Fruit fly (Drosophila melanogaster): ENCODE data around the gene Eip74EF.

Eip74EF gene

dm6 chr3L:17619209-17619705 is at the start of gene Eip74EF:
Gene Eip74EF, minus strand, starts transcription at chr3L:17619325.
- no peak for TF ChIP-seq CG8478 (optimal IDR thresholded peaks at IDR 0.05)
- TF ChIP-seq CTCF (optimal IDR thresholded peaks at IDR 0.05), result no peak

- TF ChIP-seq CTCF (optimal IDR thresholded peaks at IDR 0.05) (no peak), CG8478 (optimal IDR thresholded peaks at IDR 0.05) (no peak)
Measured at dm6 chr3L:17668386-17668944, 49.3 kb upstream of the Eip74EF start.

- TF ChIP-seq CG8478 (optimal IDR thresholded peaks at IDR 0.05) (no peak), CTCF (optimal IDR thresholded peaks at IDR 0.05) (no peak)
Measured at dm6 chr3L:17667642-17668362, 48.7 kb upstream of the Eip74EF start.

DNA sequence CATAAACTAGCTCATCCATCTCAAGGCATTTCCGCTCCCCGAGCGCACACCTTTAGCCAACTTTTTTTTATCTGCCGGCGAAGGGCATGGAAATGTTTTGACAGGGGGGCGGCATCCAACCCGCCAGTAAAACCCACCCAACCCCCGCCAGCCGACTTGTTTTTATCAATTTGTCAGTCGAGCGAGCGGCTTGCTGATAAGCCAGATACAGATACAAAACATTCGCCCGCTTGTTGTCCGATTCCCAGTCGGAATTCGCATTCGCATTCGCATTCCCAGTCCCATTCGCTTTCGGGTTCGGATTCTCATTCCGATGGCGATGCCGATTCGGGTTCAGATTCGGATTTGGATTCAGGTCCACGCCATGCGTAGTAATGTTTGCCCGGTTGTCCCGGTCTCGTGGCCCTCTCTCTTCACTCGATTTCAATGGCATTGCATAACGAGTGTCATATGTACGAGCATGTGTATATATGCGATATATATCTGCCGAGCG is 46.0 kb upstream of the Eip74EF start:
- TF ChIP-seq CTCF (optimal IDR thresholded peaks at IDR 0.05) (no peak), CG8478 (optimal IDR thresholded peaks at IDR 0.05) (no peak)

dm6 chr3L:17663647-17664046 is 44.5 kb upstream of the Eip74EF start:
- TF ChIP-seq CG8478 (optimal IDR thresholded peaks at IDR 0.05) (no peak), CTCF (optimal IDR thresholded peaks at IDR 0.05) (no peak)

dm6 chr3L:17659268-17659589 is 40.1 kb upstream of the Eip74EF start:
- no peak for TF ChIP-seq CG8478 (optimal IDR thresholded peaks at IDR 0.05)
- TF ChIP-seq CTCF (optimal IDR thresholded peaks at IDR 0.05), result no peak

DNA sequence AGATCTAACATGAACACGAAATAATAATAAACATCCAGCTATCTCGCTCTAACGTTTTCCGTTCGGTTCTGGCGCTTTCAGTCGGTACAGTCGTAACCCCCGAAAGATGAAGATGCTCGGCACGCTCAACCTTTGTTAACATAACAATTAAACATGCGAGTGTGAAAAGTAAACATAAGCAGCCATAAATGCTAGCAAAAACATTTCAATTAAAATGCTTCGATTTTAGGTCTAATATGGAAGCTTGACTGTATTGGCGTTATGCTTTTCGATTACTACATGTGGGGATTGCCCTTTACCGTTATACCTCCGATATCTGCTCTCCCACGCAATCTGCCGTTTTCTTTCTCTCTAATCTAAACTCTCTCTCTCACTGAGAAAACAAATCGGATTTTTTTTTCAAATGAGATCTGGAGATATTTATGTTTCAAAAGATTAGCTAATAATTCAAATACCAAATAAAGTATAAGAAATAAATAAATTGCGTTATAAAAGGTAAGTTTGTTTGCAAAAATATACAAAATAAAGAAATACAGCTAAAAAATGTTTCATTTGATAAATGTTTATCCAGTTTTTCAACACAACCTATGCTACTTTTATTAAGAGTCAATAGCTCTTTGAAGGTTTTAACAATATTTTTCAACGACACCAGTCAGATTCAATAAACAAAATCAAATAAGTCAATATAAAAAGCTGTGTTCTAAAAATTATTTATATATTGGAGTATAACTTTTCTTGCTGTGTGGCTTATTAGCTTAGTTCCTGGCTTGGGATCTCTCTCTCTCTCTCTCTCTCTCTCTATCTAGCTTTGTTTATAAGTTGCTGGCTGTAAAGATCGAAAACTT is 39.5 kb upstream of the Eip74EF start:
- no peak for TF ChIP-seq CTCF (optimal IDR thresholded peaks at IDR 0.05)
- no peak for TF ChIP-seq CG8478 (optimal IDR thresholded peaks at IDR 0.05)

DNA sequence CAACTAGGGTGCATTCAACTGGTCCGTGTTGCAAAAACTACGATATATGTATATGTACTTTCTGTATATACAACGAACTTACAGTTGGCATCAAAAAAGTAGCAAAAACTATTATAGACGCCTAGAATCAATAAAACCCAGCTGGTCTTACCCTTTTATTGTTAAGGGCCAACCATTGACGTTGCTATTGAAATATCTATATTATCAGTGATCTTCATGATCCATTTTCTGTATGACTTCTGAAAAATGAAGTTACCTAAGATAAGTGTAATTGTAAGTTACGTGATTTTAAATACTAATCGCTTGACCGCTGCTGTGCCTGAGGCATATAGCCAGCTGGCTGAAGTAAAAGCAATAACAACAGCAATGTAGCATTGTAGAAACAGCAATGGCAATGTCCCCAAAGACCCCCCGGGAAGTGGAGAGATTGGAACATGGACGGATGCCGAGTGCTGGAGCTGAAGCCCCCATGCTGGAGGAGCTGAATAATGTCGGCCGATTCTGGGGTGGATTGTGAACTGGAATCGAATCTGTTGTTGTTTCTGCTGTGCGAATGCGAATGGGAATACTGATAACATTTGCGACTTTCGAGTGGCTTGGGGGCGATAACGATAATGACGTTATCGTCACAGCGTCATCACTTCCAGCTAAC is 38.7 kb upstream of the Eip74EF start:
- no peak for TF ChIP-seq CG8478 (optimal IDR thresholded peaks at IDR 0.05)
- no peak for TF ChIP-seq CTCF (optimal IDR thresholded peaks at IDR 0.05)

DNA sequence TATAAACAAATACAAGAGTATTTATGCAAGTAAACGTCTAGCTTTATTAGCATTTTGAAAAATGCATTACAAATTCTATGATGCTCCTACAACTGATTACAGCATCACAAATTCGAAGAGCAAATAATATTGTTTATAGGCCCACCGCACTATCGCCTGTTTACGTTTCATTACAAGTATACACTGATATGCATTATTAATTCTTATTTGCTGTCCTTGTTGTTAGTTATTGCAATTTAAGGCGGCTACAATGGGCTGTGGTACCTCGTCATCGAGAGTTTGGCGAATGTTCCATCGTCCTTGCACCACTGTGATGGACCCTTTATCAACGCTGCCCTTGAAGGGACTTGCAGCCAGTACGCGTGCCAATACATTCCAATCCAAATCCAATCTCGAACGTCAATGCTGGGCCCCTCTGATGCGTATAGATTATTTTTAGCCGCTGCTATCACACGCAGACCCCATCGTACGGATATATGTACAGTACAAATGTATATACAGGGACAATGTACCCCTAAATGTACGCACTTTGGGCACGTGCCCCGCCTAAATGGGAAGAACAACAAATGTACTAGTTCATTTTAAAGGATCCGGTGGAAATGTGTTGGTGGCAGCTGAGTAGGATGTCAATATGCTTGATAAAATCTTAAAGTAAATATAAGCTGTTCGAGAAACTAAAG is 37.7 kb upstream of the Eip74EF start:
- TF ChIP-seq CTCF (optimal IDR thresholded peaks at IDR 0.05) (no peak), CG8478 (optimal IDR thresholded peaks at IDR 0.05) (no peak)

- no peak for TF ChIP-seq CTCF (optimal IDR thresholded peaks at IDR 0.05)
Measured at dm6 chr3L:17655837-17656308, 36.7 kb upstream of the Eip74EF start.

DNA sequence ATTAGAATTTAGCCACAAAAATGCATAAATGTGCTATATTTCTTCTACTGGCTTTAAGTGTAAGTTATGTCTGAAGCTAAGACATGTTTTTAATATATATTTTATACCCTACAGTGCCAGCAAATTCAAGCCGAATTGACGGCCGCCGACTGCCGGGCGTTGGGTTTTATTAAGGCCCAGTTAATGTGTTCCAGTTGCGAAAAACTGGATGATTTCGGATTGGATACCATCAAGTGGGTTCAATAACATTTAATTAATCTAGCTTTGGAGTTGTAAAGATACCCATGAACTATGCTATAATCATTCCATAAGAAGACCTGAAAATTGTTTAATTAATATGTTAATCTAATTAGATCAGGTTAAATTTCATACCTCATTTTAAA is 35.5 kb upstream of the Eip74EF start:
- no peak for TF ChIP-seq CG8478 (optimal IDR thresholded peaks at IDR 0.05)
- TF ChIP-seq CTCF (optimal IDR thresholded peaks at IDR 0.05), result no peak

DNA sequence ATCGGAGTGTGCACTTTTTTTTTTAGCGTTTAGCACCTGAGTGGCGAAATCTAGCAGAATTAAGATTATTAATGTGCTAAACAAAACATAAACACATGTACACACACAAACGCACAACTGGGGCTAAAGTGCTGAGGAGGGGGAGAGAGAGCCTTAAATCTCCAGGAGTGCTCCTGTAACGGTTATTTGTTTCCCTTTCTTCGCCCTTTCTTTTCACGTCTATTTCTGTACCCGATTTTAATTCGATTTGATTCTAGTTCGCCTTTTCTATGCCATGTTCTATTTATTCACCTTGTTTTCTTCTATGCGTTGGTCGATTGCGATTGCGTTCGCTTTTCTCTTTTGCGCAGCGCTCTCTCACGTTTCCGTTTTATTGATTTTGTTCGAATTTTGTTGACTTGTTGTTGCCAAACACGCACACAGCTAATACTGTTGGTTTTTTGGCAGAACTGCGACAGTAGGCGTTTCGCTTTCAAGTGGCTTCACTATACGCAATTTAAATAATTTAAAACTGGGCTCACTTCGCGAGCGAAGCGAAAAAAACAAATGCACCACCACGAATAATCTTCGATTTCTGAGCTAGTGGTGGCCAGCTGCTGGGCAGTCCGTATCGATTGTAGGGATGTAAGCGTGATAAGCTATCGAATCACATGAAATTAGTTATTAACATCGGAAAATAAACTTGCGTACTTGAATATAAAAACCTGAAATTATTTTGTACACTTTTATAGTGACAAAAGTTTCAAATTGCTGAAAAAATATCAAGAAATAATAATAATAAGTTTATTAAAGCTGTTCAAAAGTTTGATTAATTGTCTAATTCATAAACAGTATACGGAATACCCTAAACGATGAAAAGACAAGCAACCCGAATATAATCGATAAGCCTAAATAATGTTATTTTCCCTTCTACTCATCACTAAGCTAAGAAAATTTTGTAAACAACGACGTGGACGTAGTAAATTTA is 34.9 kb upstream of the Eip74EF start, which contains the start of the genes Krn, Ndfip and CG7484:
Gene Krn, minus strand, starts transcription at position 580 of the 967 bp plus-strand sequence.
Gene Ndfip, minus strand, starts transcription at position 580 of the 967 bp plus-strand sequence.
Gene CG7484, plus strand, starts transcription at position 917 of the 967 bp plus-strand sequence.
- TF ChIP-seq CG8478 (optimal IDR thresholded peaks at IDR 0.05) (no peak), CTCF (optimal IDR thresholded peaks at IDR 0.05) (no peak)

Measured in S2 (cell line).